Worm (Caenorhabditis elegans) whole organism, early embryonic: ENCODE results near the gene H04M03.3.

Experiments
- ama-1 ChIP-seq: fragments of 150-350 bp; optimal IDR thresholded peaks from 2 replicates; lab custom pipeline; 2014
- ceh-13 ChIP-seq: fragments of 200-800 bp; sonication (Bioruptor generic); optimal IDR thresholded peaks from 2 replicates; lab custom pipeline; 2018; ENCODE audit warnings: mild to moderate bottlenecking, missing genetic modification characterization, missing compliant biosample characterization
- hmg-4 ChIP-seq: fragments of 200-800 bp; sonication (Bioruptor generic); optimal IDR thresholded peaks from 2 replicates; lab custom pipeline; 2018; ENCODE audit warnings: mild to moderate bottlenecking, missing genetic modification characterization, missing compliant biosample characterization
- hnd-1 ChIP-seq: sonication (generic microtip); optimal IDR thresholded peaks from 2 replicates; lab custom pipeline; 2016; ENCODE audit warnings: missing genetic modification characterization, missing compliant biosample characterization
- tbx-11 ChIP-seq: fragments of 200-800 bp; sonication (Bioruptor generic); IDR thresholded peaks from 2 replicates; pipeline ENCODE4 v1.3.6; 2022; ENCODE audit warnings: missing genetic modification characterization, missing compliant biosample characterization
- tbx-37 ChIP-seq: fragments of 200-800 bp; sonication (Bioruptor generic); conservative IDR thresholded peaks from 2 replicates; pipeline ENCODE4 v1.3.6; 2022; ENCODE audit warnings: missing genetic modification reagents, missing genetic modification characterization, missing compliant biosample characterization
- tra-4 ChIP-seq: sonication (generic microtip); optimal IDR thresholded peaks from 2 replicates; lab custom pipeline; 2017; ENCODE audit warnings: missing genetic modification characterization, missing compliant biosample characterization

- TF ChIP-seq ama-1 (lab: Kevin White, UChicago) (no peak), ceh-13 (GFP tag; lab: Kevin White, UChicago) (no peak), tra-4 (no peak), hmg-4 (GFP tag; lab: Kevin White, UChicago) (no peak), tbx-37 (GFP tag; lab: Robert Waterston, UW) (no peak), hnd-1 (tag; lab: Kevin White, UChicago) (no peak), tbx-11 (no peak)
Observed at ce11 chrIV:5869354-5869753, 22.0 kb upstream of the H04M03.3 start.
